Worm (Caenorhabditis elegans) whole organism, L2 larva: ENCODE data around the gene nhr-48.

Experiments
- C34F6.9 ChIP-seq: fragments of 150-350 bp; optimal IDR thresholded peaks from 2 replicates; lab custom pipeline; 2014; ENCODE audit warnings: missing biosample characterization, missing genetic modification characterization
- F13H6.1 ChIP-seq: sonication (generic microtip); optimal IDR thresholded peaks from 2 replicates; lab custom pipeline; 2016; ENCODE audit warnings: missing genetic modification characterization, missing compliant biosample characterization
- R02D3.7 ChIP-seq: fragments of 150-350 bp; optimal IDR thresholded peaks from 2 replicates; lab custom pipeline; 2014; ENCODE audit warnings: missing biosample characterization, missing genetic modification characterization
- ZK546.5 ChIP-seq: sonication (generic microtip); optimal IDR thresholded peaks from 2 replicates; lab custom pipeline; 2017; ENCODE audit warnings: missing biosample characterization, missing genetic modification characterization
- aly-2 ChIP-seq: fragments of 150-350 bp; optimal IDR thresholded peaks from 2 replicates; lab custom pipeline; 2014; ENCODE audit warnings: missing biosample characterization, missing genetic modification characterization
- ama-1 ChIP-seq: fragments of 150-350 bp; optimal IDR thresholded peaks from 2 replicates; lab custom pipeline; 2018; ENCODE audit warnings: inconsistent platforms
- blmp-1 ChIP-seq: sonication (generic microtip); optimal IDR thresholded peaks from 2 replicates; lab custom pipeline; 2017; ENCODE audit warnings: missing genetic modification characterization, mild to moderate bottlenecking, missing compliant biosample characterization, antibody characterized with exemption, moderate library complexity; ENCODE audit not compliant: insufficient read depth
- ceh-16 ChIP-seq: fragments of 150-350 bp; optimal IDR thresholded peaks from 2 replicates; lab custom pipeline; 2014; ENCODE audit warnings: missing biosample characterization, missing genetic modification characterization
- ceh-82 ChIP-seq: fragments of 150-350 bp; optimal IDR thresholded peaks from 2 replicates; lab custom pipeline; 2014; ENCODE audit warnings: missing biosample characterization, missing genetic modification characterization
- crh-2 ChIP-seq: sonication (generic microtip); optimal IDR thresholded peaks from 2 replicates; lab custom pipeline; 2017; ENCODE audit warnings: missing biosample characterization, missing genetic modification characterization
- elt-1 ChIP-seq: fragments of 150-350 bp; optimal IDR thresholded peaks from 2 replicates; lab custom pipeline; 2014; ENCODE audit warnings: missing biosample characterization, missing genetic modification characterization
- lin-11 ChIP-seq: fragments of 150-350 bp; sonication (generic microtip); optimal IDR thresholded peaks from 2 replicates; lab custom pipeline; 2014; ENCODE audit warnings: missing biosample characterization, missing genetic modification characterization, inconsistent platforms, mixed read lengths
- lin-13 ChIP-seq: fragments of 150-350 bp; optimal IDR thresholded peaks from 2 replicates; lab custom pipeline; 2014; ENCODE audit warnings: missing biosample characterization, missing genetic modification reagents, missing genetic modification characterization
- lsy-2 ChIP-seq, 2 experiments: fragments of 150-350 bp in 1 of 2; sonication (generic microtip) in 1 of 2; optimal IDR thresholded peaks; 2 replicates each; lab custom pipeline; 2014 to 2017; ENCODE audit warnings: missing biosample characterization in 2 of 2, missing genetic modification characterization in 2 of 2
- mdl-1 ChIP-seq, 2 experiments: fragments of 150-350 bp in 1 of 2; sonication (generic microtip) in 1 of 2; optimal IDR thresholded peaks; 2 replicates each; lab custom pipeline; 2017; ENCODE audit warnings: missing biosample characterization in 2 of 2, missing genetic modification characterization in 2 of 2
- nhr-10 ChIP-seq: sonication (generic microtip); optimal IDR thresholded peaks from 2 replicates; lab custom pipeline; 2017; ENCODE audit warnings: missing biosample characterization, missing genetic modification characterization
- nhr-11 ChIP-seq: fragments of 150-350 bp; optimal IDR thresholded peaks from 2 replicates; lab custom pipeline; 2014; ENCODE audit warnings: missing biosample characterization, missing genetic modification characterization
- nhr-12 ChIP-seq: fragments of 150-350 bp; optimal IDR thresholded peaks from 2 replicates; lab custom pipeline; 2014; ENCODE audit warnings: missing biosample characterization, missing genetic modification characterization
- nhr-129 ChIP-seq: fragments of 150-350 bp; optimal IDR thresholded peaks from 2 replicates; lab custom pipeline; 2014; ENCODE audit warnings: missing biosample characterization, missing genetic modification characterization
- nhr-21 ChIP-seq: fragments of 150-350 bp; optimal IDR thresholded peaks from 2 replicates; lab custom pipeline; 2014; ENCODE audit warnings: missing biosample characterization, missing genetic modification characterization
- nhr-23 ChIP-seq: fragments of 150-350 bp; optimal IDR thresholded peaks from 2 replicates; lab custom pipeline; 2014; ENCODE audit warnings: missing biosample characterization, missing genetic modification reagents, missing genetic modification characterization
- peb-1 ChIP-seq: fragments of 150-350 bp; optimal IDR thresholded peaks from 2 replicates; lab custom pipeline; 2014; ENCODE audit warnings: missing biosample characterization, missing genetic modification characterization
- sem-4 ChIP-seq: fragments of 150-350 bp; optimal IDR thresholded peaks from 2 replicates; lab custom pipeline; 2014; ENCODE audit warnings: missing biosample characterization, missing genetic modification reagents, missing genetic modification characterization
- skn-1 ChIP-seq: sonication (generic microtip); optimal IDR thresholded peaks from 2 replicates; lab custom pipeline; 2017; ENCODE audit warnings: missing biosample characterization, missing genetic modification characterization
- sma-3 ChIP-seq: sonication (generic microtip); optimal IDR thresholded peaks from 2 replicates; lab custom pipeline; 2016; ENCODE audit warnings: missing genetic modification reagents, missing genetic modification characterization, missing compliant biosample characterization
- snpc-4 ChIP-seq: fragments of 150-350 bp; optimal IDR thresholded peaks from 2 replicates; lab custom pipeline; 2014; ENCODE audit warnings: missing biosample characterization, missing genetic modification characterization
- unc-55 ChIP-seq: fragments of 150-350 bp; sonication (generic microtip); optimal IDR thresholded peaks from 3 replicates; lab custom pipeline; 2014; ENCODE audit warnings: missing biosample characterization, missing genetic modification reagents, missing genetic modification characterization
- unc-62 ChIP-seq: fragments of 150-350 bp; optimal IDR thresholded peaks from 2 replicates; lab custom pipeline; 2014; ENCODE audit warnings: missing biosample characterization, missing genetic modification reagents, missing genetic modification characterization
- ztf-11 ChIP-seq: sonication (generic microtip); optimal IDR thresholded peaks from 2 replicates; lab custom pipeline; 2017; ENCODE audit warnings: missing biosample characterization, missing genetic modification characterization
- ztf-4 ChIP-seq: fragments of 150-350 bp; optimal IDR thresholded peaks from 2 replicates; lab custom pipeline; 2014; ENCODE audit warnings: missing biosample characterization, missing genetic modification characterization

The nhr-48 gene

ce11 chrX:15707913-15708312 lies at the start of gene nhr-48:
Gene nhr-48 (plus strand): TSS chrX:15708213.
- TF ChIP-seq nhr-10 (tag; lab: Kevin White, UChicago) (no peak), nhr-129 (tag; lab: Kevin White, UChicago) (no peak), unc-55 (GFP tag; lab: Kevin White, UChicago) (no peak), unc-62 (GFP tag; lab: Kevin White, UChicago) (no peak), ceh-82 (tag; lab: Kevin White, UChicago) (no peak), mdl-1 (tag; optimal IDR thresholded peaks at IDR 0.05; lab: Kevin White, UChicago) (no peak), peb-1 (tag; lab: Kevin White, UChicago) (no peak), nhr-23 (tag; lab: Kevin White, UChicago) (no peak), ztf-11 (tag; lab: Kevin White, UChicago) (no peak), ceh-16 (tag; lab: Kevin White, UChicago) (no peak), aly-2 (tag; lab: Kevin White, UChicago) (no peak)

ce11 chrX:15659561-15659960 lies 48.5 kb upstream of the nhr-48 start:
- no peak for TF ChIP-seq ztf-11 (tag; lab: Kevin White, UChicago)
- TF ChIP-seq ZK546.5, result no peak
- no peak for TF ChIP-seq sma-3 (GFP tag; lab: Kevin White, UChicago)
- TF ChIP-seq unc-55 (GFP tag; lab: Kevin White, UChicago), result peak; percentile 57
- TF ChIP-seq C34F6.9 (tag; lab: Kevin White, UChicago), result peak; percentile 31
- TF ChIP-seq lin-13 (GFP tag; lab: Kevin White, UChicago), result peak; percentile 0
- no peak for TF ChIP-seq ama-1 (lab: Kevin White, UChicago)
- no peak for TF ChIP-seq lin-11 (tag; lab: Kevin White, UChicago)
- TF ChIP-seq lsy-2 (tag; optimal IDR thresholded peaks at IDR 0.05; lab: Kevin White, UChicago), result peak in 1 of 2 experiments; percentile 25
- TF ChIP-seq nhr-12, result no peak
- TF ChIP-seq F13H6.1 (tag; lab: Kevin White, UChicago), result no peak
- TF ChIP-seq nhr-21 (tag; lab: Kevin White, UChicago), result no peak
- peak; percentile 5 for TF ChIP-seq crh-2 (tag; lab: Kevin White, UChicago)
- TF ChIP-seq skn-1 (tag; lab: Kevin White, UChicago), result no peak
- TF ChIP-seq R02D3.7 (tag; lab: Kevin White, UChicago), result no peak
- TF ChIP-seq mdl-1 (tag; optimal IDR thresholded peaks at IDR 0.05; lab: Kevin White, UChicago), result no peak
- no peak for TF ChIP-seq elt-1 (tag; lab: Kevin White, UChicago)
- peak; percentile 23 for TF ChIP-seq nhr-129 (tag; lab: Kevin White, UChicago)
- TF ChIP-seq sem-4 (tag; lab: Kevin White, UChicago), result no peak

- peak; percentile 81 for TF ChIP-seq snpc-4 (tag; lab: Kevin White, UChicago)
- no peak for TF ChIP-seq nhr-23 (tag; lab: Kevin White, UChicago)
These were observed 44.3 kb upstream of the nhr-48 start for ce11 chrX:15663740-15664139.

ce11 chrX:15666169-15666811 lies 41.7 kb upstream of the nhr-48 start, which contains the start of gene pcdr-1:
Gene pcdr-1 (plus strand): TSS chrX:15666761.
- TF ChIP-seq ZK546.5 (no peak), ceh-16 (tag; lab: Kevin White, UChicago) (no peak), sem-4 (tag; lab: Kevin White, UChicago) (no peak), blmp-1 (no peak), ztf-4 (no peak), snpc-4 (tag; lab: Kevin White, UChicago) (no peak), nhr-11 (tag; lab: Kevin White, UChicago) (no peak), aly-2 (tag; lab: Kevin White, UChicago) (no peak), sma-3 (GFP tag; lab: Kevin White, UChicago) (no peak), lsy-2 (tag; optimal IDR thresholded peaks at IDR 0.05; lab: Kevin White, UChicago) (no peak), nhr-10 (tag; lab: Kevin White, UChicago) (no peak), nhr-23 (tag; lab: Kevin White, UChicago) (no peak)
- TF ChIP-seq, all 48 proteins: peak for 0

- TF ChIP-seq ZK546.5, result no peak
- TF ChIP-seq snpc-4 (tag; lab: Kevin White, UChicago), result peak; percentile 53
These were observed 39.9 kb upstream of the nhr-48 start for ce11 chrX:15668053-15668599.
